Fruit fly (Drosophila melanogaster) whole organism: ENCODE measurements around the gene Rac1.

Experiments
- Dll ChIP-seq: fragments of >200 bp; optimal IDR thresholded peaks from 2 replicates; lab custom pipeline; 2017
- psq ChIP-seq: fragments of >200 bp; optimal IDR thresholded peaks from 2 replicates; lab custom pipeline; 2017
- usp ChIP-seq: fragments of >200 bp; optimal IDR thresholded peaks from 2 replicates; lab custom pipeline; 2017; ENCODE audit warnings: missing biosample characterization, missing genetic modification characterization, mixed read lengths

dm6 chr3L:1329724-1330123 is 27.2 kb upstream of the Rac1 start, which contains the start of gene ND-ACP:
- TF ChIP-seq Dll (lab: Kevin White, UChicago) = no peak
- TF ChIP-seq usp (GFP tag; lab: Kevin White, UChicago) = no peak
- no peak for TF ChIP-seq psq (lab: Kevin White, UChicago)
